Worm (Caenorhabditis elegans): ENCODE results near the gene F55C9.11.

DNA sequence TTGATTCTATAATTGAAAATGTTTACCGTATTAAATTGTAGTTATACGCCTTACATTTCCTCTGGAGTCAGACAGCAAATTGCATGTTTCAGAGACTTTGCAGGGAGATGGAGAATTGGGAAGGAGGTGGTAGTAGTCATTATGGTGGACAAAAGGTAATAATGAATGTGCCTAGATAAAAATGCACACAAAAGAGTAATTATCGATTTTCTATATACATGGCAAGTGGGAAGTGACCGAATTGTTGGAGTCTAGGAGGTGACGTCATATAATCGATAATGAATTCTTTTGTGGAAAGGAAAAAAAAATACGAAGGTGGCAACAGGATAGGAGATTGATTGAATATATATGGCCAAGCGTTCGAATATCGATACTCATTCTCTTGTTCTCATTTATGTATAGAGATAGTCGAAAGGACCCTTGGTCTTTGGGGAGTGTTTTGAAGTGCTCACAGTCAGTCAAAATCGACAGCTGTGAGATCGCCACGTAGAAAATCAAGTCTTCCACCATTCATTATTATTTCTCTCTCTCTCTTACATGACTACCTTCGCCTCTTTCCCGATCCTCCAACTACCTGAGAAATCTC lies 5.8 kb downstream of the F55C9.11 start, which contains the start of the genes fbxb-63 and fbxb-61:
- TF ChIP-seq zip-4 (GFP tag; optimal IDR thresholded peaks at IDR 0.05) = no peak
- TF ChIP-seq unc-130 (tag; optimal IDR thresholded peaks at IDR 0.05) = no peak
- TF ChIP-seq ama-1 (optimal IDR thresholded peaks at IDR 0.05) = no peak
- TF ChIP-seq ceh-90 (tag; optimal IDR thresholded peaks at IDR 0.05) = no peak
- no peak for TF ChIP-seq alr-1 (tag; optimal IDR thresholded peaks at IDR 0.05; ENCODE audit: borderline replicate concordance)
- TF ChIP-seq snpc-4 (tag; optimal IDR thresholded peaks at IDR 0.05) = no peak
- no peak for TF ChIP-seq dsc-1 (tag; optimal IDR thresholded peaks at IDR 0.05)
- TF ChIP-seq nhr-237 (tag; optimal IDR thresholded peaks at IDR 0.05) = no peak
- TF ChIP-seq unc-62 (GFP tag; optimal IDR thresholded peaks at IDR 0.05) = no peak
- no peak for TF ChIP-seq fos-1 (tag; optimal IDR thresholded peaks at IDR 0.05)

All from whole organism, L1 larva.